Worm (Caenorhabditis elegans) whole organism, mixed stage, embryonic: ENCODE measurements around the gene rbm-26.

Source experiments
- ces-1 ChIP-seq: fragments of 150-350 bp; optimal IDR thresholded peaks from 2 replicates; lab custom pipeline; 2014; ENCODE audit warnings: missing biosample characterization, missing genetic modification reagents, missing genetic modification characterization
- elt-3 ChIP-seq: fragments of 150-350 bp; optimal IDR thresholded peaks from 2 replicates; lab custom pipeline; 2014; ENCODE audit warnings: missing biosample characterization, missing genetic modification characterization
- flh-1 ChIP-seq: fragments of 200-800 bp; sonication (Bioruptor generic); optimal IDR thresholded peaks from 2 replicates; lab custom pipeline; 2018; ENCODE audit warnings: mild to moderate bottlenecking, missing genetic modification characterization, moderate library complexity, missing compliant biosample characterization
- ham-2 ChIP-seq: fragments of 200-800 bp; sonication (Bioruptor generic); optimal IDR thresholded peaks from 2 replicates; lab custom pipeline; 2018; ENCODE audit warnings: mild to moderate bottlenecking, missing genetic modification characterization, missing compliant biosample characterization
- lsy-2 ChIP-seq: fragments of 150-350 bp; optimal IDR thresholded peaks from 2 replicates; lab custom pipeline; 2014; ENCODE audit warnings: missing biosample characterization, missing genetic modification characterization
- nhr-2 ChIP-seq: fragments of 150-350 bp; optimal IDR thresholded peaks from 2 replicates; lab custom pipeline; 2014; ENCODE audit warnings: missing biosample characterization, missing genetic modification characterization
- nhr-237 ChIP-seq: fragments of 150-350 bp; optimal IDR thresholded peaks from 2 replicates; lab custom pipeline; 2014; ENCODE audit warnings: missing biosample characterization, missing genetic modification characterization
- nhr-28 ChIP-seq: fragments of 150-350 bp; optimal IDR thresholded peaks from 2 replicates; lab custom pipeline; 2014; ENCODE audit warnings: missing biosample characterization, missing genetic modification characterization
- pha-4 ChIP-seq: fragments of 150-350 bp; optimal IDR thresholded peaks from 2 replicates; lab custom pipeline; 2018; ENCODE audit warnings: missing biosample characterization, missing genetic modification reagents, missing genetic modification characterization
- unc-39 ChIP-seq: fragments of 150-350 bp; optimal IDR thresholded peaks from 2 replicates; lab custom pipeline; 2014; ENCODE audit warnings: missing biosample characterization, missing genetic modification characterization
- unc-62 ChIP-seq: fragments of 150-350 bp; optimal IDR thresholded peaks from 2 replicates; lab custom pipeline; 2014; ENCODE audit warnings: missing biosample characterization, missing genetic modification reagents, missing genetic modification characterization
- ztf-11 ChIP-seq: fragments of 150-350 bp; optimal IDR thresholded peaks from 2 replicates; lab custom pipeline; 2014; ENCODE audit warnings: missing biosample characterization, missing genetic modification characterization

ce11 chrIII:5743084-5743483 lies 31.7 kb downstream of the rbm-26 start, which contains the start of gene B0244.15:
- no peak for TF ChIP-seq ztf-11
- no peak for TF ChIP-seq ham-2
- TF ChIP-seq nhr-28, result no peak
- no peak for TF ChIP-seq pha-4 (tag; lab: Kevin White, UChicago)
- no peak for TF ChIP-seq unc-62 (GFP tag; lab: Kevin White, UChicago)
- no peak for TF ChIP-seq nhr-2 (tag; lab: Kevin White, UChicago)
- no peak for TF ChIP-seq lsy-2 (tag; lab: Kevin White, UChicago)
- TF ChIP-seq nhr-237 (tag; lab: Kevin White, UChicago), result no peak
- TF ChIP-seq flh-1, result no peak
- TF ChIP-seq unc-39 (tag; lab: Kevin White, UChicago), result no peak
- TF ChIP-seq ces-1 (GFP tag; lab: Kevin White, UChicago), result no peak
- TF ChIP-seq elt-3 (tag; lab: Kevin White, UChicago), result no peak
